Fruit fly (Drosophila melanogaster) whole organism, embryonic: ENCODE results near the gene Prm.

Source experiments
- Abd-B ChIP-seq: fragments of 200-800 bp; sonication (Bioruptor generic); optimal IDR thresholded peaks from 2 replicates; lab custom pipeline; 2018; ENCODE audit warnings: missing biosample characterization, mild to moderate bottlenecking, missing genetic modification characterization, moderate library complexity
- CG10462 ChIP-seq: fragments of 200-800 bp; sonication (Bioruptor generic); optimal IDR thresholded peaks from 2 replicates; lab custom pipeline; 2016; ENCODE audit warnings: missing biosample characterization, missing genetic modification characterization
- CG10543 ChIP-seq: fragments of 200-800 bp; sonication (Bioruptor generic); optimal IDR thresholded peaks from 3 replicates; lab custom pipeline; 2017; ENCODE audit warnings: missing biosample characterization, mild to moderate bottlenecking, missing genetic modification characterization, moderate library complexity
- CG12155 ChIP-seq: fragments of 200-800 bp; sonication (Bioruptor generic); optimal IDR thresholded peaks from 3 replicates; lab custom pipeline; 2016; ENCODE audit warnings: missing biosample characterization, missing genetic modification characterization
- CG13624 ChIP-seq: fragments of 200-800 bp; sonication (Bioruptor generic); optimal IDR thresholded peaks from 2 replicates; lab custom pipeline; 2016; ENCODE audit warnings: missing biosample characterization, missing genetic modification characterization
- CG13894 ChIP-seq: fragments of 200-800 bp; sonication (Bioruptor generic); optimal IDR thresholded peaks from 3 replicates; lab custom pipeline; 2018; ENCODE audit warnings: missing biosample characterization, mild to moderate bottlenecking, missing genetic modification characterization, moderate library complexity
- CG15073 ChIP-seq: fragments of 200-800 bp; sonication (Bioruptor generic); optimal IDR thresholded peaks from 2 replicates; lab custom pipeline; 2016; ENCODE audit warnings: missing biosample characterization, missing genetic modification characterization
- CG15514 ChIP-seq: fragments of 200-800 bp; sonication (Bioruptor generic); optimal IDR thresholded peaks from 3 replicates; lab custom pipeline; 2017; ENCODE audit warnings: missing biosample characterization, missing genetic modification characterization, mild to moderate bottlenecking, moderate library complexity, missing genetic modification reagents
- CG1603 ChIP-seq: fragments of 200-800 bp; sonication (Bioruptor generic); optimal IDR thresholded peaks from 2 replicates; lab custom pipeline; 2019; ENCODE audit warnings: missing biosample characterization, mild to moderate bottlenecking, missing genetic modification characterization, moderate library complexity
- CG1647 ChIP-seq: fragments of 200-800 bp; sonication (Bioruptor generic); optimal IDR thresholded peaks from 3 replicates; lab custom pipeline; 2016; ENCODE audit warnings: missing biosample characterization, missing genetic modification characterization
- CG16813 ChIP-seq: fragments of 200-800 bp; sonication (Bioruptor generic); IDR thresholded peaks from 3 replicates; pipeline ENCODE4 v1.3.6; 2022; ENCODE audit warnings: missing biosample characterization, missing genetic modification characterization; ENCODE audit not compliant: partially characterized antibody
- CG18619 ChIP-seq: fragments of 200-800 bp; sonication (Bioruptor generic); optimal IDR thresholded peaks from 3 replicates; lab custom pipeline; 2017; ENCODE audit warnings: missing biosample characterization, mild to moderate bottlenecking, missing genetic modification characterization
- CG2202 ChIP-seq: fragments of 200-800 bp; sonication (Bioruptor generic); optimal IDR thresholded peaks from 2 replicates; lab custom pipeline; 2018; ENCODE audit warnings: missing biosample characterization, mild to moderate bottlenecking, missing genetic modification characterization
- CG30431 ChIP-seq: fragments of 200-800 bp; sonication (Bioruptor generic); optimal IDR thresholded peaks from 2 replicates; lab custom pipeline; 2017; ENCODE audit warnings: missing biosample characterization, missing genetic modification characterization
- CG32532 ChIP-seq: fragments of 200-800 bp; sonication (Bioruptor generic); IDR thresholded peaks from 2 replicates; pipeline ENCODE4 v1.3.6; 2022; ENCODE audit warnings: missing biosample characterization, missing genetic modification characterization
- CG3838 ChIP-seq: fragments of 200-800 bp; sonication (Bioruptor generic); optimal IDR thresholded peaks from 3 replicates; lab custom pipeline; 2016; ENCODE audit warnings: missing biosample characterization, missing genetic modification characterization
- CG4820 ChIP-seq: fragments of 200-800 bp; sonication (Bioruptor generic); optimal IDR thresholded peaks from 3 replicates; lab custom pipeline; 2016; ENCODE audit warnings: missing biosample characterization, missing genetic modification characterization
- CG5953 ChIP-seq: fragments of 200-800 bp; sonication (Bioruptor generic); IDR thresholded peaks from 2 replicates; pipeline ENCODE4 v1.3.6; 2022; ENCODE audit warnings: missing biosample characterization, missing genetic modification characterization
- CG8765 ChIP-seq: fragments of 200-800 bp; sonication (Bioruptor generic); IDR thresholded peaks from 2 replicates; pipeline ENCODE4 v1.3.6; 2022; ENCODE audit warnings: missing biosample characterization, missing genetic modification characterization
- Dbx ChIP-seq: fragments of 200-800 bp; sonication (Bioruptor generic); IDR thresholded peaks from 3 replicates; pipeline ENCODE4 v1.3.6; 2022; ENCODE audit warnings: missing biosample characterization, missing genetic modification characterization
- E2f2 ChIP-seq: fragments of 200-800 bp; sonication (Bioruptor generic); IDR thresholded peaks from 2 replicates; pipeline ENCODE4 v1.3.6; 2022; ENCODE audit warnings: missing biosample characterization, missing genetic modification characterization
- Eip74EF ChIP-seq, 2 experiments: fragments of 200-800 bp in 1 of 2; fragments of >200 bp in 1 of 2; sonication (Bioruptor generic) in 1 of 2; optimal IDR thresholded peaks; 2 replicates each; lab custom pipeline; 2017 to 2019; ENCODE audit warnings: missing biosample characterization in 2 of 2, missing genetic modification characterization in 2 of 2, mild to moderate bottlenecking in 1 of 2, moderate library complexity in 1 of 2
- H2.0 ChIP-seq: fragments of 200-800 bp; sonication (Bioruptor generic); IDR thresholded peaks from 2 replicates; pipeline ENCODE4 v1.3.6; 2022; ENCODE audit warnings: missing biosample characterization, missing genetic modification characterization
- Jarid2 ChIP-seq: fragments of 200-800 bp; sonication (Bioruptor generic); optimal IDR thresholded peaks from 3 replicates; lab custom pipeline; 2017; ENCODE audit warnings: mild to moderate bottlenecking, missing biosample characterization, missing genetic modification reagents, missing genetic modification characterization
- MBD-R2 ChIP-seq: fragments of 200-800 bp; sonication (Bioruptor generic); IDR thresholded peaks from 2 replicates; pipeline ENCODE4 v1.3.6; 2022; ENCODE audit warnings: missing biosample characterization, missing genetic modification characterization
- NC2α ChIP-seq: fragments of 200-800 bp; sonication (Bioruptor generic); optimal IDR thresholded peaks from 2 replicates; lab custom pipeline; 2016; ENCODE audit warnings: missing biosample characterization, missing genetic modification characterization
- Neu2 ChIP-seq: fragments of 200-800 bp; sonication (Bioruptor generic); optimal IDR thresholded peaks from 3 replicates; lab custom pipeline; 2016; ENCODE audit warnings: missing biosample characterization, missing genetic modification characterization, borderline replicate concordance
- bsh ChIP-seq, 2 experiments: fragments of 200-800 bp; sonication (Bioruptor generic); optimal IDR thresholded peaks; 2 replicates each; lab custom pipeline; 2017 to 2018; ENCODE audit warnings: mild to moderate bottlenecking in 2 of 2, missing biosample characterization in 2 of 2, missing genetic modification characterization in 2 of 2, moderate library complexity in 1 of 2
- cas ChIP-seq: fragments of 200-800 bp; sonication (Bioruptor generic); IDR thresholded peaks from 2 replicates; pipeline ENCODE4 v1.3.6; 2022; ENCODE audit warnings: missing biosample characterization, missing genetic modification characterization
- crp ChIP-seq, 2 experiments: fragments of 200-800 bp; sonication (Bioruptor generic); optimal IDR thresholded peaks; 2 replicates in 1 of 2; 3 replicates in 1 of 2; lab custom pipeline; 2017; ENCODE audit warnings: missing biosample characterization in 2 of 2, missing genetic modification characterization in 2 of 2, mild to moderate bottlenecking in 1 of 2, moderate library complexity in 1 of 2
- disco-r ChIP-seq: fragments of 200-800 bp; sonication (Bioruptor generic); optimal IDR thresholded peaks from 2 replicates; lab custom pipeline; 2016; ENCODE audit warnings: missing biosample characterization, missing genetic modification characterization
- exex ChIP-seq: fragments of 200-800 bp; sonication (Bioruptor generic); optimal IDR thresholded peaks from 4 replicates; lab custom pipeline; 2018; ENCODE audit warnings: missing biosample characterization, mild to moderate bottlenecking, missing genetic modification characterization, moderate library complexity
- hb ChIP-seq: fragments of 200-800 bp; sonication (Bioruptor generic); IDR thresholded peaks from 3 replicates; pipeline ENCODE4 v1.3.6; 2022; ENCODE audit warnings: missing biosample characterization, missing genetic modification characterization; ENCODE audit not compliant: partially characterized antibody
- hth ChIP-seq: fragments of >200 bp; optimal IDR thresholded peaks from 2 replicates; lab custom pipeline; 2017; ENCODE audit warnings: inconsistent platforms
- insv ChIP-seq, 2 experiments: fragments of 200-800 bp; sonication (Bioruptor generic); optimal IDR thresholded peaks; 3 replicates each; lab custom pipeline; 2016 to 2018; ENCODE audit warnings: missing biosample characterization in 2 of 2, missing genetic modification characterization in 2 of 2
- jing ChIP-seq: fragments of 200-800 bp; sonication (Bioruptor generic); optimal IDR thresholded peaks from 2 replicates; lab custom pipeline; 2018; ENCODE audit warnings: missing biosample characterization, mild to moderate bottlenecking, missing genetic modification characterization
- kay ChIP-seq: fragments of 200-800 bp; sonication (Bioruptor generic); optimal IDR thresholded peaks from 2 replicates; lab custom pipeline; 2016; ENCODE audit warnings: missing biosample characterization, missing genetic modification characterization
- lilli ChIP-seq: fragments of 200-800 bp; sonication (Bioruptor generic); optimal IDR thresholded peaks from 3 replicates; lab custom pipeline; 2016; ENCODE audit warnings: missing biosample characterization, missing genetic modification characterization
- luna ChIP-seq: fragments of 200-800 bp; sonication (Bioruptor generic); optimal IDR thresholded peaks from 2 replicates; lab custom pipeline; 2016; ENCODE audit warnings: missing biosample characterization, missing genetic modification characterization
- maf-S ChIP-seq: fragments of 200-800 bp; sonication (Bioruptor generic); optimal IDR thresholded peaks from 2 replicates; lab custom pipeline; 2016; ENCODE audit warnings: missing biosample characterization, missing genetic modification characterization
- mam ChIP-seq: fragments of 200-800 bp; sonication (Bioruptor generic); optimal IDR thresholded peaks from 3 replicates; lab custom pipeline; 2016; ENCODE audit warnings: missing biosample characterization, missing genetic modification characterization
- p53 ChIP-seq: fragments of 200-800 bp; sonication (Bioruptor generic); optimal IDR thresholded peaks from 2 replicates; lab custom pipeline; 2016; ENCODE audit warnings: missing biosample characterization, missing genetic modification characterization
- phol ChIP-seq: fragments of 200-800 bp; sonication (Bioruptor generic); optimal IDR thresholded peaks from 3 replicates; lab custom pipeline; 2018; ENCODE audit warnings: missing biosample characterization, mild to moderate bottlenecking, missing genetic modification characterization, moderate library complexity
- run ChIP-seq: fragments of 200-800 bp; sonication (Bioruptor generic); optimal IDR thresholded peaks from 3 replicates; lab custom pipeline; 2018; ENCODE audit warnings: missing biosample characterization, mild to moderate bottlenecking, missing genetic modification characterization
- slou ChIP-seq: fragments of 200-800 bp; sonication (Bioruptor generic); optimal IDR thresholded peaks from 3 replicates; lab custom pipeline; 2016; ENCODE audit warnings: missing biosample characterization, missing genetic modification characterization
- tgo ChIP-seq: fragments of 200-800 bp; sonication (Bioruptor generic); IDR thresholded peaks from 3 replicates; pipeline ENCODE4 v1.3.6; 2022; ENCODE audit warnings: missing biosample characterization, missing genetic modification characterization
- trh ChIP-seq: fragments of 200-800 bp; sonication (Bioruptor generic); optimal IDR thresholded peaks from 2 replicates; lab custom pipeline; 2016; ENCODE audit warnings: missing biosample characterization, missing genetic modification characterization
- unc-4 ChIP-seq: fragments of 200-800 bp; sonication (Bioruptor generic); IDR thresholded peaks from 2 replicates; pipeline ENCODE4 v1.3.6; 2022; ENCODE audit warnings: missing biosample characterization, missing genetic modification characterization; ENCODE audit not compliant: partially characterized antibody
- zfh2 ChIP-seq: fragments of 200-800 bp; sonication (Bioruptor generic); optimal IDR thresholded peaks from 2 replicates; lab custom pipeline; 2016; ENCODE audit warnings: missing biosample characterization, missing genetic modification characterization

The Prm gene

DNA sequence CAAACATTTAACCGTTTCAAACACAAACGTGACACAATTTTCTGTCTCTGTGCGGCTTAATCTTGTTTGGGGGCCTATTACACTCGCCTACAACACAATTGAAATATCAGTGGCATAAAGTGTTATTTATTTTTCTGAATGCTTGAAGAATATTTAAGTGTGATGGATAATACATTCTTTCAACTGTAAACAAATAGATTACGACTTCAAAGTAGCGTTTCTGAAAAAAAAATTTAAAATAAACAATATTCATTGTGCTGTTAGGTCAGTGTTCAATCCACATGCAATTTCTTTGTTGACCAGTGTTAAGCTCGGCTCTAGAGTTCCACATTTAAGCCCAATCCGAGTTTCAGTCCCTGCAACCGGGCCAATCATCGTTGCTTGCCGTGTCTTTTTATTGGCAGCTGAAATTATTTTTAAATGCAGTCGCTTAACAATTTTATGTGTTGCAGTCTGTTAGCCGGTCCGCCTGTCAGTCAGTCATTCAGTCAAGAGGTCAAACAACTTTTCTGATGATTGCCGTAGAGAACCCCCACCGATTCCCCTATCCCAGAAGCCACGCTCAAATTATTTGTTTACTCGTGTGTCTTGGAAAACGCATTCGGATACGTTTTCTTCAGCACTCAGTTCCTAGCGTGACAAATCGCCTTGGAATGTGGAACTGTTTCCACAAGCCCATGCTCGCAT, 28.0 kb upstream of the Prm start (continued):
- TF ChIP-seq lilli (GFP tag; lab: Kevin White, UChicago) (peak; percentile 46), CG32532 (0 out of 2 replicates have a peak, but pooled peaks have one; percentile 16), p53 (GFP tag; lab: Kevin White, UChicago) (no peak), CG13894 (tag; lab: Kevin White, UChicago) (no peak), CG8765 (GFP tag; lab: Robert Waterston, UW) (no peak), Dbx (no peak), bsh (GFP tag; optimal IDR thresholded peaks at IDR 0.05; lab: Kevin White, UChicago) (peak; percentile 27 to 93), CG12155 (GFP tag; lab: Kevin White, UChicago) (peak; percentile 55), CG15073 (no peak), luna (GFP tag; lab: Kevin White, UChicago) (no peak), CG16813 (no peak), CG18619 (GFP tag; lab: Kevin White, UChicago) (peak; percentile 67), hth (lab: Kevin White, UChicago) (no peak), jing (GFP tag; lab: Kevin White, UChicago) (peak; percentile 62), CG1647 (GFP tag; lab: Kevin White, UChicago) (no peak), exex (tag; lab: Kevin White, UChicago) (no peak), unc-4 (GFP tag; lab: Robert Waterston, UW) (no peak), hb (no peak), CG10543 (GFP tag; lab: Kevin White, UChicago) (peak; percentile 14), CG30431 (peak; percentile 31), zfh2 (GFP tag; lab: Kevin White, UChicago) (no peak), insv (GFP tag; optimal IDR thresholded peaks at IDR 0.05; lab: Kevin White, UChicago) (no peak), CG5953 (peak; percentile 56; the same call in 1 of the 2 replicates), cas (GFP tag; lab: Robert Waterston, UW) (no peak), E2f2 (GFP tag; lab: Robert Waterston, UW) (peak; percentile 63; the same call in 1 of the 2 replicates), trh (GFP tag; lab: Kevin White, UChicago) (peak; percentile 35), CG2202 (tag; lab: Kevin White, UChicago) (peak; percentile 80), CG13624 (GFP tag; lab: Kevin White, UChicago) (peak; percentile 42), kay (GFP tag; lab: Kevin White, UChicago) (no peak), CG3838 (no peak), Neu2 (no peak), run (peak; percentile 57), NC2α (GFP tag; lab: Kevin White, UChicago) (peak; percentile 20), CG10462 (GFP tag; lab: Kevin White, UChicago) (peak; percentile 2), disco-r (GFP tag; lab: Kevin White, UChicago) (no peak), maf-S (peak; percentile 51), tgo (GFP tag; lab: Robert Waterston, UW) (peak; percentile 77), CG4820 (GFP tag; lab: Kevin White, UChicago) (peak; percentile 62), Eip74EF (GFP tag; optimal IDR thresholded peaks at IDR 0.05; lab: Kevin White, UChicago) (peak in 1 of 2 experiments; percentile 77), Abd-B (GFP tag; lab: Kevin White, UChicago) (peak; percentile 72), CG1603 (tag; lab: Kevin White, UChicago) (peak; percentile 77), crp (GFP tag; optimal IDR thresholded peaks at IDR 0.05; lab: Kevin White, UChicago) (peak in 1 of 2 experiments; percentile 9), Jarid2 (GFP tag; lab: Kevin White, UChicago) (peak; percentile 33), MBD-R2 (no peak), CG15514 (GFP tag; lab: Kevin White, UChicago) (no peak), mam (no peak), phol (tag; lab: Kevin White, UChicago) (peak; percentile 79), H2.0 (GFP tag; lab: Robert Waterston, UW) (peak; percentile 22; the same call in 1 of the 2 replicates), slou (GFP tag; lab: Kevin White, UChicago) (no peak)
